Fruit fly (Drosophila melanogaster): Measurements from ENCODE around the gene dmrt11E.

Gene dmrt11E

DNA sequence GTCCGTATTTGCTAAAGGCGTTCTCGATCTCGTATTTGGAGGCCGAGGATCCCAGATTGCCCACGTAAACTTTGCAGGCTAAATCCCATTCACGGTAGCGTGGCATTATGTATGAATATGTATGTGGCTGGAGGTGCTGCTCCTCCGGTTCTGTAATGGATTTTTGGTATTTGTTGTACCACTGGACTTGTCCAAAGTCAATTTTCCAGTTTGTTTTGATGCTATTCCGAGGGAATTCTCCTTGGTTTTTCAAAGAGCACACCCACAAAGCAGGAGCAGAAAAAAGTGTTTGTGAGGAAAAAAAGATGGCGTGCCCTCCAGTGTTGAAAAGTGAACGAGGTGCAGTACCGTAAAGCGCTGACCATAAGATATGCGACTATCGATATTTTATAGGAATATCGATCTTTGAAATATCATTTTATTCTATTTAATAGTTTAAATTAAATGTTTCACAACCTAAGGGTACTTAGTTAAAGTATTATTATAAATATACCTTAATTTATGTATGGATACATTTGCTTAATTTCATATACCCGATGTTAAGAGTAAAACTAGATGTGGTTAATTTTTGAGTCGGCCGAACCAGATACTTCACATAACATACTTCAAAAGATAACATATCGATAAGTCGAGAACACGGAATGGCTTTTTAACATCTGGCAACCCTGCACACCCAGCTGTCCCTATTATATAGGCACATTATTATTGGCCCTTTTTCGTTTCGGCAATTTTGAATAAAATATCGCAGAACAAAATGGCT, 16.8 kb downstream of the dmrt11E start, which contains the start of the genes Rbp1-like and Tim9a:
Gene Rbp1-like (minus strand): TSS at position 295 of the 760 bp plus-strand sequence.
Gene Tim9a (plus strand): TSS at position 628 of the 760 bp plus-strand sequence.
- TF ChIP-seq CG11617 (GFP tag; optimal IDR thresholded peaks at IDR 0.05), result peak; percentile 71
- TF ChIP-seq CG12768 (GFP tag; optimal IDR thresholded peaks at IDR 0.05), result peak; percentile 45
- peak; percentile 76 for TF ChIP-seq CG7101 (tag; optimal IDR thresholded peaks at IDR 0.05)
- TF ChIP-seq CG1620 (GFP tag; optimal IDR thresholded peaks at IDR 0.05), result peak; percentile 67
- peak; percentile 30 for TF ChIP-seq cic (GFP tag; optimal IDR thresholded peaks at IDR 0.05)
- peak; percentile 3 for TF ChIP-seq CG7045 (GFP tag; optimal IDR thresholded peaks at IDR 0.05)
- no peak for TF ChIP-seq Clk (GFP tag; optimal IDR thresholded peaks at IDR 0.05)
- peak; percentile 91 for TF ChIP-seq tj (GFP tag; optimal IDR thresholded peaks at IDR 0.05)
- peak; percentile 43 for TF ChIP-seq bab1 (GFP tag; optimal IDR thresholded peaks at IDR 0.05)
- TF ChIP-seq CG5204 (GFP tag; optimal IDR thresholded peaks at IDR 0.05), result no peak
- no peak for TF ChIP-seq Hr96 (GFP tag; optimal IDR thresholded peaks at IDR 0.05)
- peak; percentile 61 for TF ChIP-seq kay (GFP tag; ENCODE audit: borderline replicate concordance)
- TF ChIP-seq Crg-1 (GFP tag; optimal IDR thresholded peaks at IDR 0.05), result peak; percentile 81
- peak; percentile 86 for TF ChIP-seq ovo (GFP tag; optimal IDR thresholded peaks at IDR 0.05)
- no peak for TF ChIP-seq cnc (optimal IDR thresholded peaks at IDR 0.05)
- peak; percentile 75 for TF ChIP-seq pad (GFP tag; optimal IDR thresholded peaks at IDR 0.05)
- TF ChIP-seq CG33017 (tag; optimal IDR thresholded peaks at IDR 0.05), result peak; percentile 47
- TF ChIP-seq toe (GFP tag; optimal IDR thresholded peaks at IDR 0.05), result peak; percentile 57
- TF ChIP-seq Mnt (GFP tag; optimal IDR thresholded peaks at IDR 0.05), result peak; percentile 76
- peak; percentile 78 for TF ChIP-seq CG14711 (tag; optimal IDR thresholded peaks at IDR 0.05)

DNA sequence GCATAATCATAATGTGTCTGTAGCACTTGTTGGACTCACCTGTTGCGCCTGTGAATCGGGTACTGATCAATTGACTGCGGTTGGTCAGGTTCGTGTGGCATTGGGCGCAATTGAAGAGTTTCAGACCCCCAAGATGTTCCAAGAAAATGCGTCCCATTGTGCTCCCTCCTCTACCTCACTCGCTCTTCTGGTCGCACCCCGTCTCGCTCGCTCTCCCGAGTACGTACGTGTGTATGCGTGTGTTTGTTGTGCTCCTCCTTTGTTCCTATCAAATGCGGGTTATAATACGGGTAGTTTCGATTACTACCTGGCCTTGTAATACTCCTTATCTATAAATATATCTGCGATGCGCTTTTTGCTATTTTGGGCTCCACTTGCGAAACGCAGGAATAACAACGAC, 18.8 kb downstream of the dmrt11E start:
- TF ChIP-seq Clk (GFP tag; optimal IDR thresholded peaks at IDR 0.05) (no peak), toe (GFP tag; optimal IDR thresholded peaks at IDR 0.05) (no peak), tj (GFP tag; optimal IDR thresholded peaks at IDR 0.05) (no peak), cic (GFP tag; optimal IDR thresholded peaks at IDR 0.05) (no peak), CG1620 (GFP tag; optimal IDR thresholded peaks at IDR 0.05) (no peak)

dm6 chrX:13387373-13387850, 19.4 kb downstream of the dmrt11E start, which contains the start of the genes Ype and CG1662:
Gene Ype (minus strand): TSS chrX:13387417.
Gene CG1662 (plus strand): TSS chrX:13387563.
- TF ChIP-seq bab1 (GFP tag; optimal IDR thresholded peaks at IDR 0.05), result peak; percentile 86
- peak; percentile 83 for TF ChIP-seq Crg-1 (GFP tag; optimal IDR thresholded peaks at IDR 0.05)
- TF ChIP-seq pad (GFP tag; optimal IDR thresholded peaks at IDR 0.05), result peak; percentile 79
- peak; percentile 63 for TF ChIP-seq CG7045 (GFP tag; optimal IDR thresholded peaks at IDR 0.05)
- peak; percentile 99 for TF ChIP-seq CG14711 (tag; optimal IDR thresholded peaks at IDR 0.05)
- TF ChIP-seq CG5204 (GFP tag; optimal IDR thresholded peaks at IDR 0.05), result no peak
- TF ChIP-seq tj (GFP tag; optimal IDR thresholded peaks at IDR 0.05), result peak; percentile 89
- TF ChIP-seq toe (GFP tag; optimal IDR thresholded peaks at IDR 0.05), result peak; percentile 81
- peak; percentile 53 for TF ChIP-seq Clk (GFP tag; optimal IDR thresholded peaks at IDR 0.05)
- peak; percentile 89 for TF ChIP-seq kay (GFP tag; ENCODE audit: borderline replicate concordance)
- peak; percentile 47 for TF ChIP-seq CG12768 (GFP tag; optimal IDR thresholded peaks at IDR 0.05)
- TF ChIP-seq CG7101 (tag; optimal IDR thresholded peaks at IDR 0.05), result peak; percentile 88
- peak; percentile 94 for TF ChIP-seq Mnt (GFP tag; optimal IDR thresholded peaks at IDR 0.05)
- peak; percentile 91 for TF ChIP-seq CG11617 (GFP tag; optimal IDR thresholded peaks at IDR 0.05)
- peak; percentile 58 for TF ChIP-seq CG33017 (tag; optimal IDR thresholded peaks at IDR 0.05)
- TF ChIP-seq cic (GFP tag; optimal IDR thresholded peaks at IDR 0.05), result peak; percentile 14
- no peak for TF ChIP-seq cnc (optimal IDR thresholded peaks at IDR 0.05)
- TF ChIP-seq CG1620 (GFP tag; optimal IDR thresholded peaks at IDR 0.05), result peak; percentile 93
- no peak for TF ChIP-seq Hr96 (GFP tag; optimal IDR thresholded peaks at IDR 0.05)
- peak; percentile 82 for TF ChIP-seq ovo (GFP tag; optimal IDR thresholded peaks at IDR 0.05)

DNA sequence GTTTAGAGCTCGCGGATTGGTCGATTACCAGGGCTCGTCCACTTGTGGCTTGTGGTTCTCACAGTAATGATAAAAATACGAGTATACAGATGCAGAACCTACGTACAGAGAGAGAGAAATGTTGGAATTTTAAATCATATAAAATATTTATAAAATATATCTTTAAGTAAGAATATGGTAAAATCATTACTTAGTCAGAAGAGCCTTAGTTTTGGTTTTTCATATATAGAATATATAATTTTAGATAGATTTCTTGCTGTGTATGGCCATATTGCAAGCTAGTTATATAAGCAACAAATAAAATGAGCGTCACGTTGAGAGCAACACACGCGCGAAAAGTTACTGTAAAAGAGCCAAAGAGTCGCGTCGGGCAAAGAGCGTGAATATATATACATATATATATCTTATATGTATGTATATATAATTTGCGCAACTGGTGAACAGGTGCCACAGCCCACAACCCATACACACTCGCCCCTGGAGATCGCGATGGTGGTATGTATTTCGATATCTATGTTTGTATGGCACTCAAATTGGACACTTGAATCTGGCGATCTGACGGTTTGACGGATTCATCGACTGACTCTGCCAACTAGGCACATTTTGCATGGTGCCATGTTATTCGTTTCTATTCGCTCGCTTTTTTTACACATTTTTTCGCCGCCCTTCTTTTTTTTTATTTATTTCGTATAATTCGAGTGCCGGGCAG, 22.6 kb downstream of the dmrt11E start:
- TF ChIP-seq CG12768 (GFP tag; optimal IDR thresholded peaks at IDR 0.05) (peak; percentile 17), toe (GFP tag; optimal IDR thresholded peaks at IDR 0.05) (no peak), CG5204 (GFP tag; optimal IDR thresholded peaks at IDR 0.05) (no peak), Hr96 (GFP tag; optimal IDR thresholded peaks at IDR 0.05) (no peak), Crg-1 (GFP tag; optimal IDR thresholded peaks at IDR 0.05) (no peak), CG33017 (tag; optimal IDR thresholded peaks at IDR 0.05) (peak; percentile 83), CG7101 (tag; optimal IDR thresholded peaks at IDR 0.05) (peak; percentile 91), cnc (optimal IDR thresholded peaks at IDR 0.05) (no peak), pad (GFP tag; optimal IDR thresholded peaks at IDR 0.05) (peak; percentile 72), ovo (GFP tag; optimal IDR thresholded peaks at IDR 0.05) (peak; percentile 34), CG1620 (GFP tag; optimal IDR thresholded peaks at IDR 0.05) (no peak), cic (GFP tag; optimal IDR thresholded peaks at IDR 0.05) (no peak), kay (GFP tag; ENCODE audit: borderline replicate concordance) (no peak), Mnt (GFP tag; optimal IDR thresholded peaks at IDR 0.05) (no peak), CG14711 (tag; optimal IDR thresholded peaks at IDR 0.05) (peak; percentile 91), CG11617 (GFP tag; optimal IDR thresholded peaks at IDR 0.05) (peak; percentile 72), bab1 (GFP tag; optimal IDR thresholded peaks at IDR 0.05) (peak; percentile 97), Clk (GFP tag; optimal IDR thresholded peaks at IDR 0.05) (no peak), tj (GFP tag; optimal IDR thresholded peaks at IDR 0.05) (peak; percentile 91), CG7045 (GFP tag; optimal IDR thresholded peaks at IDR 0.05) (peak; percentile 69)
